Worm (Caenorhabditis elegans): ENCODE measurements around the gene oig-4.
A peak's percentile ranks its signal among the peaks of the same experiment; 100 is the strongest.

oig-4 gene

DNA sequence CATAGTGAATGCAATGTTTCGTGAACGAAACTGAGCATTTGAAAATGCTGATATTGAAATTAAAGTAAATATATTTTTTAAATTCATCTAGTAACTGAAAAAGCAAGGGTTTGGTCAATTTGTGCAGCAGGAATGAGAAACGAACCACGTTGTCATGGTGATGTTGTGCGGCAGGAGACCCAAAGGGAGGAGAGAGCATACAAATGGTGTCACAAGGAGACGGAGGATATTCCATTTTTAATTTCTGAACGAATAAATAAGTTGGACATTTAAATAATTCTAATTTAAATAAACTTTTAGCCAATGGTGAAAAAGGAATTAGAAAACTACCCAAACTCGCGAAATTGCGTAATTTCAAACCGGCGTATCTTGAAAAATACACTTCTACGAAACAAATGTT, 29.8 kb upstream of the oig-4 start, which contains the start of gene mks-3:
Gene mks-3 (minus strand): TSS at position 101 of the 400 bp plus-strand sequence.
- no peak for TF ChIP-seq fos-1 (tag; optimal IDR thresholded peaks at IDR 0.05)
- TF ChIP-seq sea-2 (GFP tag; optimal IDR thresholded peaks at IDR 0.05): no peak
- no peak for TF ChIP-seq ztf-11 (tag; optimal IDR thresholded peaks at IDR 0.05)
- TF ChIP-seq unc-39 (tag; optimal IDR thresholded peaks at IDR 0.05): no peak
- TF ChIP-seq nhr-28 (tag; optimal IDR thresholded peaks at IDR 0.05): no peak
- no peak for TF ChIP-seq elt-1 (tag; optimal IDR thresholded peaks at IDR 0.05)
- no peak for TF ChIP-seq R02D3.7 (tag; optimal IDR thresholded peaks at IDR 0.05)
- TF ChIP-seq zag-1 (tag; optimal IDR thresholded peaks at IDR 0.05): no peak
- TF ChIP-seq nhr-237 (tag; optimal IDR thresholded peaks at IDR 0.05): no peak
- TF ChIP-seq egl-5 (tag; optimal IDR thresholded peaks at IDR 0.05): no peak
- TF ChIP-seq pha-4 (tag; optimal IDR thresholded peaks at IDR 0.05): no peak
- no peak for TF ChIP-seq lin-15B (tag; optimal IDR thresholded peaks at IDR 0.05)
- TF ChIP-seq egl-27 (tag; optimal IDR thresholded peaks at IDR 0.05): no peak
- TF ChIP-seq mdl-1 (tag; optimal IDR thresholded peaks at IDR 0.05): no peak
- no peak for TF ChIP-seq ztf-4 (tag; optimal IDR thresholded peaks at IDR 0.05)
- no peak for TF ChIP-seq nhr-77 (tag; optimal IDR thresholded peaks at IDR 0.05)

- TF ChIP-seq skn-1 (tag; optimal IDR thresholded peaks at IDR 0.05): no peak
These were observed 25.0 kb upstream of the oig-4 start for ce11 chrII:7588295-7588694.

DNA sequence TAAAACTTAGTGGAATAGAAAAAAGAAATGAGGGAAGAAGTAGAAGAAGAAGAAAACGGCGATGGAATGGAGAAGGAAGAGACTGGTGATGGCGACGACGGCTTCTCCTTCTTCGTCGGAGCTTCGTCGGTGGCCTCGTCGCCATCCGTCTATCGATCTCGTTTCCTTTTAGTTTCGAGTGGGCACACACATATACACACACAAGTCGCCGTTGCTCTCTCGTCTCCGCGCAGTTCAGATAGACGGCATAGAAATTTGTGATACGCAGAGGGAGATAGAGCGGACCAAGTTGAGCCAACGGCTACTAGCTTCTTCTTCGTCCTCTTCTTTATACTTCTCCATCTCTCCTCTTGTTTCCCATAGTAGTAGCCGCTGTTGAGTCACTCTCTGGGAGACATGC, 20.1 kb upstream of the oig-4 start:
- TF ChIP-seq hmg-11 (tag; optimal IDR thresholded peaks at IDR 0.05) (peak; percentile 35), nhr-237 (tag; optimal IDR thresholded peaks at IDR 0.05) (no peak), ama-1 (optimal IDR thresholded peaks at IDR 0.05) (no peak), skn-1 (tag; optimal IDR thresholded peaks at IDR 0.05) (peak; percentile 50), pqm-1 (tag; optimal IDR thresholded peaks at IDR 0.05) (no peak), eor-1 (tag; optimal IDR thresholded peaks at IDR 0.05) (no peak), tbx-2 (tag; optimal IDR thresholded peaks at IDR 0.05) (peak; percentile 20), ztf-4 (tag; optimal IDR thresholded peaks at IDR 0.05) (no peak), pha-4 (tag; optimal IDR thresholded peaks at IDR 0.05) (no peak), ceh-82 (tag; optimal IDR thresholded peaks at IDR 0.05) (no peak), ceh-9 (tag; optimal IDR thresholded peaks at IDR 0.05) (no peak), nhr-76 (tag; optimal IDR thresholded peaks at IDR 0.05) (no peak), fkh-10 (GFP tag; optimal IDR thresholded peaks at IDR 0.05) (peak; percentile 38), ztf-11 (tag; optimal IDR thresholded peaks at IDR 0.05) (no peak), lin-39 (tag; optimal IDR thresholded peaks at IDR 0.05) (peak; percentile 28), nfya-1 (tag; optimal IDR thresholded peaks at IDR 0.05; ENCODE audit: insufficient read depth) (peak; percentile 55), daf-12 (tag; optimal IDR thresholded peaks at IDR 0.05) (no peak), nhr-25 (tag; optimal IDR thresholded peaks at IDR 0.05) (no peak), elt-2 (tag; optimal IDR thresholded peaks at IDR 0.05) (no peak), nhr-28 (tag; optimal IDR thresholded peaks at IDR 0.05) (no peak), egl-5 (tag; optimal IDR thresholded peaks at IDR 0.05) (no peak), elt-3 (tag; optimal IDR thresholded peaks at IDR 0.05) (no peak)

- TF ChIP-seq skn-1 (tag; optimal IDR thresholded peaks at IDR 0.05) (no peak), daf-12 (tag; optimal IDR thresholded peaks at IDR 0.05) (no peak), hmg-11 (tag; optimal IDR thresholded peaks at IDR 0.05) (no peak), fkh-10 (GFP tag; optimal IDR thresholded peaks at IDR 0.05) (peak; percentile 79)
These were observed 19.1 kb upstream of the oig-4 start for ce11 chrII:7594262-7594661.

DNA sequence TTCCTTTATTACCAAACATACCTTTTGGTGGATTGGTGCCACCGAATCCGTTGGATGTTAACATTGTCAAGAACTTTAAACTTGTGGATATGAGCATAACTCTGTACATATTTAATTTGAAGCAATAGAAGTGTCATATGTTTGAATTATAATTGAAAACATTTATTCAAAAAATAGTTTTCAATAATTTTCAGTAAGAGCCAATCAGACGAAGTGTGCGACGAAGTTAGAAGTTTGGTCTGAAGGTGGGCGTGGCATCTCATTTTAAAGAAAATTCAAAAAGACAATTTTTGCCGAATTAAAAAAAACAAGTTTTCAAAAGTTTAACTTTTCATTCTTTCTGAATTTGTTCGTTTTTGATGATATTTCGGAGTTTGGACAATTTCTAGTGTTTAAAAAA, 18.5 kb upstream of the oig-4 start, which contains the start of gene syd-1:
Gene syd-1 (minus strand): TSS at position 101 of the 400 bp plus-strand sequence.
- TF ChIP-seq egl-27 (tag; optimal IDR thresholded peaks at IDR 0.05) (no peak), R02D3.7 (tag; optimal IDR thresholded peaks at IDR 0.05) (no peak), jun-1 (tag; optimal IDR thresholded peaks at IDR 0.05) (no peak), hmg-11 (tag; optimal IDR thresholded peaks at IDR 0.05) (no peak), eor-1 (tag; optimal IDR thresholded peaks at IDR 0.05) (no peak), nhr-25 (tag; optimal IDR thresholded peaks at IDR 0.05) (no peak), elt-1 (tag; optimal IDR thresholded peaks at IDR 0.05) (no peak), pqm-1 (tag; optimal IDR thresholded peaks at IDR 0.05) (no peak), nfya-1 (tag; optimal IDR thresholded peaks at IDR 0.05; ENCODE audit: insufficient read depth) (no peak), ztf-4 (tag; optimal IDR thresholded peaks at IDR 0.05) (no peak), nhr-12 (tag; optimal IDR thresholded peaks at IDR 0.05) (no peak), fkh-2 (tag; optimal IDR thresholded peaks at IDR 0.05) (no peak), ztf-11 (tag; optimal IDR thresholded peaks at IDR 0.05) (no peak), elt-3 (tag; optimal IDR thresholded peaks at IDR 0.05) (no peak), ceh-16 (tag; optimal IDR thresholded peaks at IDR 0.05) (no peak), pha-4 (tag; optimal IDR thresholded peaks at IDR 0.05) (no peak), nhr-76 (tag; optimal IDR thresholded peaks at IDR 0.05) (no peak), nhr-28 (tag; optimal IDR thresholded peaks at IDR 0.05) (no peak)
